Worm (Caenorhabditis elegans) whole organism, L4/young adult: ENCODE results near the gene era-1.

Experiments used
- W03F9.2 ChIP-seq: fragments of 150-350 bp; optimal IDR thresholded peaks from 2 replicates; lab custom pipeline; 2014; ENCODE audit warnings: missing biosample characterization, missing genetic modification characterization
- dao-5 ChIP-seq: sonication (generic microtip); optimal IDR thresholded peaks from 2 replicates; lab custom pipeline; 2016; ENCODE audit warnings: missing genotype, missing genetic modification characterization, moderate library complexity, missing compliant biosample characterization
- him-1 ChIP-seq: sonication (generic microtip); optimal IDR thresholded peaks from 2 replicates; lab custom pipeline; 2016; ENCODE audit warnings: missing genotype, missing genetic modification reagents, missing genetic modification characterization, missing compliant biosample characterization

era-1 gene

DNA sequence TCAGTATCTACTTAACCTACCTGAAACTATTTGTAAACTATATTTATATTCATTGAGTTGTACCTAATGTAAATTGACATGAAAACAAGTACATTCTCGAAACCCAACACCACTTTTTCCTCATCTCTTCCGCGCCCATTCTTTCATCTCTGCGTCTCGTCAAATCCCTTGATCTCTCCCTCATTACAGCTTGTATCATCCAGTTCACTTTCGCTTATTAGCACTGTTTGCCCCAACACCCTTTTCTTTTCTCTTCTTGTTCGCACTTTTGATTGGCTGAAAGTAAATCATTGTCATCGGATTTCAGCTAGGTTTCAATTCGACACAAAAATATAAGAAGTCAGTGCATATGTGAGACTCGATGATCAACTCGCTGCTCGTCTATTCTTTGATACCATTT, 41.9 kb downstream of the era-1 start, which contains the start of gene T25F10.3:
TSS of gene T25F10.3 (plus strand) at position 308 of the 400 bp plus-strand sequence.
- TF ChIP-seq dao-5 (no peak), W03F9.2 (tag; lab: Kevin White, UChicago) (no peak), him-1 (tag; lab: Kevin White, UChicago) (no peak)

DNA sequence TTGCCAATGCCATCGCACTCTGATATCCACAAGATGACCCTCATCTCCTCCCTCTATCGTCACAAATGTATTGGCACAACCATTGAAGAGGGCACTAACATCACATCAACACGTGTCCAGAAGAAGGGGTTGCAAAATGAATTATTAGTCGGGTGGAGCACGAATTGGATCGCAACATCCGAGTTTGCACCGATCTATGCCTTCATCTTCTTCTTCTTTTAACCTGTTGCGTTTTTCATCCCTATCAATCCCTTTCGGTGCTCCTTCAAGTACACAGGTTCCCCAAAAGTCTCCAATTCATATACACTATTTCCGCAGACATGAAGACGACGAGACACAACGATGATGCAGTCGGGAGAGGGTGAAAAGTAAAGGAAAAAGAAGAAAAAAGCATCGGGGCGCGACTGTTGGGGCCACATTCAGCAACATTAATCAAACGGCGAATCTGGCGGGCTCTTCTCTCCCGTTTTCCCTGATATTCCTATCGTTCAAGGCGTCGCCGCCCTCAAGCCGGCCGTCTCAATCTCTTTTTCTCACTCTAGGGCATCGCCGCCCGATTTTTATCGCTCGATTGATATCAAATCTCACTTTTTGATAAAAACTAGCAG, 48.7 kb downstream of the era-1 start:
- no peak for TF ChIP-seq dao-5
- no peak for TF ChIP-seq him-1 (tag; lab: Kevin White, UChicago)
- no peak for TF ChIP-seq W03F9.2 (tag; lab: Kevin White, UChicago)

DNA sequence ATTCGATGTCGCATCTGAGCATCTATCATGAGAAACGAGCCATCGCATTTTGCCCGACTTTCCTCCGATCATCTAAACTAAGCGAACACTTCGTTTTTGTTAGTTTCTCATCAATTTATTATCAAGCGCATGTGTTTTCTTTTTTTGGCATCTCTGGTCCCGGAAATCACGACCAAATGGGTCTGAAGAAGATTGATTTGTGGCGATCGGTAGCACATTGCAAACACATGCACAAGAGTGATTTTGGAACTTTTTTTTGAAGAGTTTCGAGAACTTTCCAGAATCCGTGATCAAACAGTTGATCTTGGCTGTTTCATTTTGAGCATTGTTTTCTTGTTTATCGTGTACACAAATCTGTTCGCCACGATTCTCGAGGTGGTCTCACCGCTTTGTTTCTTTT, 50.4 kb downstream of the era-1 start:
- TF ChIP-seq W03F9.2 (tag; lab: Kevin White, UChicago) = no peak
- TF ChIP-seq dao-5 = no peak
- no peak for TF ChIP-seq him-1 (tag; lab: Kevin White, UChicago)
